Fruit fly (Drosophila melanogaster) whole organism, adult: Measurements from ENCODE around the gene CG14391.

Experiments
- CG11617 ChIP-seq: fragments of 200-800 bp; sonication (Bioruptor generic); optimal IDR thresholded peaks from 2 replicates; lab custom pipeline; 2017; ENCODE audit warnings: mild to moderate bottlenecking, missing biosample characterization, missing genetic modification reagents, missing genetic modification characterization
- CG12768 ChIP-seq: fragments of 200-800 bp; sonication (Bioruptor generic); optimal IDR thresholded peaks from 2 replicates; lab custom pipeline; 2017; ENCODE audit warnings: missing biosample characterization, missing genetic modification characterization, mild to moderate bottlenecking, moderate library complexity, missing genetic modification reagents
- CG14711 ChIP-seq: fragments of 200-800 bp; sonication (Bioruptor generic); optimal IDR thresholded peaks from 2 replicates; lab custom pipeline; 2018; ENCODE audit warnings: missing biosample characterization, mild to moderate bottlenecking, missing genetic modification characterization, moderate library complexity
- CG1620 ChIP-seq: fragments of 200-800 bp; sonication (Bioruptor generic); optimal IDR thresholded peaks from 2 replicates; lab custom pipeline; 2016; ENCODE audit warnings: missing biosample characterization, missing genetic modification characterization
- CG33017 ChIP-seq: fragments of 200-800 bp; sonication (Bioruptor generic); optimal IDR thresholded peaks from 2 replicates; lab custom pipeline; 2018; ENCODE audit warnings: missing biosample characterization, mild to moderate bottlenecking, missing genetic modification characterization, moderate library complexity
- CG7101 ChIP-seq: fragments of 200-800 bp; sonication (Bioruptor generic); optimal IDR thresholded peaks from 2 replicates; lab custom pipeline; 2018; ENCODE audit warnings: missing biosample characterization, mild to moderate bottlenecking, missing genetic modification characterization, moderate library complexity
- Clk ChIP-seq: fragments of 200-800 bp; sonication (Bioruptor generic); optimal IDR thresholded peaks from 2 replicates; lab custom pipeline; 2017; ENCODE audit warnings: missing biosample characterization, missing genetic modification characterization
- Mnt ChIP-seq: fragments of 200-800 bp; sonication (Bioruptor generic); optimal IDR thresholded peaks from 2 replicates; lab custom pipeline; 2016; ENCODE audit warnings: missing biosample characterization, mild to moderate bottlenecking, missing genetic modification characterization
- bab1 ChIP-seq: fragments of 200-800 bp; sonication (Bioruptor generic); optimal IDR thresholded peaks from 3 replicates; lab custom pipeline; 2019; ENCODE audit warnings: missing biosample characterization, mild to moderate bottlenecking, missing genetic modification characterization, moderate library complexity
- cic ChIP-seq: fragments of 200-800 bp; sonication (Bioruptor generic); optimal IDR thresholded peaks from 2 replicates; lab custom pipeline; 2017; ENCODE audit warnings: missing biosample characterization, mild to moderate bottlenecking, missing genetic modification characterization, moderate library complexity
- cnc ChIP-seq, 2 experiments: fragments of >200 bp; optimal IDR thresholded peaks; 2 replicates each; lab custom pipeline; 2017
- kay ChIP-seq: fragments of 200-800 bp; sonication (Bioruptor generic); peaks from one replicate; lab custom pipeline; 2016; ENCODE audit warnings: missing biosample characterization, missing genetic modification characterization, borderline replicate concordance
- ovo ChIP-seq: fragments of 200-800 bp; sonication (Bioruptor generic); optimal IDR thresholded peaks from 2 replicates; lab custom pipeline; 2016; ENCODE audit warnings: missing biosample characterization, missing genetic modification characterization
- tj ChIP-seq: fragments of 200-800 bp; sonication (Bioruptor generic); optimal IDR thresholded peaks from 3 replicates; lab custom pipeline; 2017; ENCODE audit warnings: missing biosample characterization, mild to moderate bottlenecking, missing genetic modification characterization, moderate library complexity

- TF ChIP-seq CG12768 = no peak
- no peak for TF ChIP-seq CG33017 (tag; lab: Kevin White, UChicago)
- no peak for TF ChIP-seq kay (GFP tag; lab: Kevin White, UChicago)
- no peak for TF ChIP-seq Clk (GFP tag; lab: Kevin White, UChicago)
- no peak for TF ChIP-seq CG7101 (tag; lab: Kevin White, UChicago)
- no peak for TF ChIP-seq cnc (optimal IDR thresholded peaks at IDR 0.05; lab: Kevin White, UChicago)
- no peak for TF ChIP-seq Mnt
- no peak for TF ChIP-seq CG14711 (tag; lab: Kevin White, UChicago)
- TF ChIP-seq CG1620 = no peak
- TF ChIP-seq CG11617 (GFP tag; lab: Kevin White, UChicago) = no peak
- TF ChIP-seq cic (GFP tag; lab: Kevin White, UChicago) = no peak
- no peak for TF ChIP-seq bab1
- TF ChIP-seq tj (GFP tag; lab: Kevin White, UChicago) = no peak
- no peak for TF ChIP-seq ovo (GFP tag; lab: Kevin White, UChicago)
Observed at dm6 chr3R:12681275-12681674, 13.4 kb downstream of the CG14391 start, which contains the start of gene Cyp313a4.
